Worm (Caenorhabditis elegans) whole organism, L2 larva: ENCODE data around the gene Y61A9LA.1.

Experiments used
- C34F6.9 ChIP-seq: fragments of 150-350 bp; optimal IDR thresholded peaks from 2 replicates; lab custom pipeline; 2014; ENCODE audit warnings: missing biosample characterization, missing genetic modification characterization
- F13H6.1 ChIP-seq: sonication (generic microtip); optimal IDR thresholded peaks from 2 replicates; lab custom pipeline; 2016; ENCODE audit warnings: missing genetic modification characterization, missing compliant biosample characterization
- R02D3.7 ChIP-seq: fragments of 150-350 bp; optimal IDR thresholded peaks from 2 replicates; lab custom pipeline; 2014; ENCODE audit warnings: missing biosample characterization, missing genetic modification characterization
- Y55F3AM.14 ChIP-seq: fragments of 200-800 bp; sonication (Bioruptor generic); optimal IDR thresholded peaks from 2 replicates; lab custom pipeline; 2018; ENCODE audit warnings: mild to moderate bottlenecking, missing genetic modification characterization, missing compliant biosample characterization
- ZK546.5 ChIP-seq: sonication (generic microtip); optimal IDR thresholded peaks from 2 replicates; lab custom pipeline; 2017; ENCODE audit warnings: missing biosample characterization, missing genetic modification characterization
- aly-2 ChIP-seq: fragments of 150-350 bp; optimal IDR thresholded peaks from 2 replicates; lab custom pipeline; 2014; ENCODE audit warnings: missing biosample characterization, missing genetic modification characterization
- ama-1 ChIP-seq: fragments of 150-350 bp; optimal IDR thresholded peaks from 2 replicates; lab custom pipeline; 2018; ENCODE audit warnings: inconsistent platforms
- ceh-16 ChIP-seq: fragments of 150-350 bp; optimal IDR thresholded peaks from 2 replicates; lab custom pipeline; 2014; ENCODE audit warnings: missing biosample characterization, missing genetic modification characterization
- crh-2 ChIP-seq: sonication (generic microtip); optimal IDR thresholded peaks from 2 replicates; lab custom pipeline; 2017; ENCODE audit warnings: missing biosample characterization, missing genetic modification characterization
- egl-27 ChIP-seq: sonication (generic microtip); optimal IDR thresholded peaks from 3 replicates; lab custom pipeline; 2017; ENCODE audit warnings: missing biosample characterization, missing genetic modification reagents, missing genetic modification characterization
- elt-1 ChIP-seq: fragments of 150-350 bp; optimal IDR thresholded peaks from 2 replicates; lab custom pipeline; 2014; ENCODE audit warnings: missing biosample characterization, missing genetic modification characterization
- elt-3 ChIP-seq: sonication (generic microtip); optimal IDR thresholded peaks from 2 replicates; lab custom pipeline; 2017; ENCODE audit warnings: missing biosample characterization, missing genetic modification characterization
- fos-1 ChIP-seq: fragments of 150-350 bp; optimal IDR thresholded peaks from 2 replicates; lab custom pipeline; 2014; ENCODE audit warnings: missing biosample characterization, missing genetic modification characterization
- gmeb-1 ChIP-seq: fragments of 150-350 bp; optimal IDR thresholded peaks from 2 replicates; lab custom pipeline; 2014; ENCODE audit warnings: missing biosample characterization, missing genetic modification characterization
- lin-39 ChIP-seq: fragments of 150-350 bp; optimal IDR thresholded peaks from 2 replicates; lab custom pipeline; 2014; ENCODE audit warnings: missing biosample characterization, missing genetic modification reagents, missing genetic modification characterization
- lsy-2 ChIP-seq, 2 experiments: fragments of 150-350 bp in 1 of 2; sonication (generic microtip) in 1 of 2; optimal IDR thresholded peaks; 2 replicates each; lab custom pipeline; 2014 to 2017; ENCODE audit warnings: missing biosample characterization in 2 of 2, missing genetic modification characterization in 2 of 2
- mab-5 ChIP-seq: fragments of 150-350 bp; optimal IDR thresholded peaks from 2 replicates; lab custom pipeline; 2014; ENCODE audit warnings: missing biosample characterization, missing genetic modification characterization
- mdl-1 ChIP-seq, 2 experiments: fragments of 150-350 bp in 1 of 2; sonication (generic microtip) in 1 of 2; optimal IDR thresholded peaks; 2 replicates each; lab custom pipeline; 2017; ENCODE audit warnings: missing biosample characterization in 2 of 2, missing genetic modification characterization in 2 of 2
- nhr-10 ChIP-seq: sonication (generic microtip); optimal IDR thresholded peaks from 2 replicates; lab custom pipeline; 2017; ENCODE audit warnings: missing biosample characterization, missing genetic modification characterization
- nhr-11 ChIP-seq: fragments of 150-350 bp; optimal IDR thresholded peaks from 2 replicates; lab custom pipeline; 2014; ENCODE audit warnings: missing biosample characterization, missing genetic modification characterization
- nhr-12 ChIP-seq: fragments of 150-350 bp; optimal IDR thresholded peaks from 2 replicates; lab custom pipeline; 2014; ENCODE audit warnings: missing biosample characterization, missing genetic modification characterization
- nhr-129 ChIP-seq: fragments of 150-350 bp; optimal IDR thresholded peaks from 2 replicates; lab custom pipeline; 2014; ENCODE audit warnings: missing biosample characterization, missing genetic modification characterization
- nhr-21 ChIP-seq: fragments of 150-350 bp; optimal IDR thresholded peaks from 2 replicates; lab custom pipeline; 2014; ENCODE audit warnings: missing biosample characterization, missing genetic modification characterization
- nhr-23 ChIP-seq: fragments of 150-350 bp; optimal IDR thresholded peaks from 2 replicates; lab custom pipeline; 2014; ENCODE audit warnings: missing biosample characterization, missing genetic modification reagents, missing genetic modification characterization
- nhr-237 ChIP-seq: fragments of 150-350 bp; optimal IDR thresholded peaks from 2 replicates; lab custom pipeline; 2014; ENCODE audit warnings: missing biosample characterization, missing genetic modification characterization
- nhr-25 ChIP-seq: fragments of 150-350 bp; sonication (generic microtip); optimal IDR thresholded peaks from 3 replicates; lab custom pipeline; 2014; ENCODE audit warnings: missing biosample characterization, missing genetic modification characterization
- nhr-6 ChIP-seq: fragments of 150-350 bp; optimal IDR thresholded peaks from 2 replicates; lab custom pipeline; 2014; ENCODE audit warnings: missing biosample characterization, missing genetic modification characterization
- peb-1 ChIP-seq: fragments of 150-350 bp; optimal IDR thresholded peaks from 2 replicates; lab custom pipeline; 2014; ENCODE audit warnings: missing biosample characterization, missing genetic modification characterization
- sem-4 ChIP-seq: fragments of 150-350 bp; optimal IDR thresholded peaks from 2 replicates; lab custom pipeline; 2014; ENCODE audit warnings: missing biosample characterization, missing genetic modification reagents, missing genetic modification characterization
- sma-3 ChIP-seq: sonication (generic microtip); optimal IDR thresholded peaks from 2 replicates; lab custom pipeline; 2016; ENCODE audit warnings: missing genetic modification reagents, missing genetic modification characterization, missing compliant biosample characterization
- sma-9 ChIP-seq, 2 experiments: fragments of 150-350 bp in 1 of 2; sonication (generic microtip) in 1 of 2; optimal IDR thresholded peaks; 2 replicates each; lab custom pipeline; 2014 to 2016; ENCODE audit warnings: missing genetic modification characterization in 2 of 2, mild to moderate bottlenecking in 1 of 2, missing biosample characterization in 1 of 2, missing compliant biosample characterization in 1 of 2, missing genetic modification reagents in 1 of 2, moderate library complexity in 1 of 2
- unc-39 ChIP-seq: fragments of 150-350 bp; optimal IDR thresholded peaks from 2 replicates; lab custom pipeline; 2014; ENCODE audit warnings: missing biosample characterization, missing genetic modification characterization
- unc-55 ChIP-seq: fragments of 150-350 bp; sonication (generic microtip); optimal IDR thresholded peaks from 3 replicates; lab custom pipeline; 2014; ENCODE audit warnings: missing biosample characterization, missing genetic modification reagents, missing genetic modification characterization
- ztf-4 ChIP-seq: fragments of 150-350 bp; optimal IDR thresholded peaks from 2 replicates; lab custom pipeline; 2014; ENCODE audit warnings: missing biosample characterization, missing genetic modification characterization

Gene Y61A9LA.1

ce11 chrV:4630267-4630666 lies 45.2 kb downstream of the Y61A9LA.1 start:
- TF ChIP-seq nhr-11 (tag; lab: Kevin White, UChicago), result no peak
- TF ChIP-seq fos-1 (tag; lab: Kevin White, UChicago), result peak; percentile 64
- no peak for TF ChIP-seq unc-39 (tag; lab: Kevin White, UChicago)
- no peak for TF ChIP-seq mdl-1 (tag; optimal IDR thresholded peaks at IDR 0.05; lab: Kevin White, UChicago)
- TF ChIP-seq Y55F3AM.14 (GFP tag; lab: Kevin White, UChicago), result no peak
- no peak for TF ChIP-seq nhr-129 (tag; lab: Kevin White, UChicago)
- no peak for TF ChIP-seq C34F6.9 (tag; lab: Kevin White, UChicago)

- no peak for TF ChIP-seq egl-27 (tag; lab: Kevin White, UChicago)
- TF ChIP-seq elt-3 (tag; lab: Kevin White, UChicago), result no peak
- TF ChIP-seq nhr-23 (tag; lab: Kevin White, UChicago), result no peak
- no peak for TF ChIP-seq nhr-21 (tag; lab: Kevin White, UChicago)
- TF ChIP-seq nhr-129 (tag; lab: Kevin White, UChicago), result no peak
- no peak for TF ChIP-seq C34F6.9 (tag; lab: Kevin White, UChicago)
- TF ChIP-seq crh-2 (tag; lab: Kevin White, UChicago), result no peak
- no peak for TF ChIP-seq gmeb-1 (tag; lab: Kevin White, UChicago)
- no peak for TF ChIP-seq Y55F3AM.14 (GFP tag; lab: Kevin White, UChicago)
- no peak for TF ChIP-seq unc-39 (tag; lab: Kevin White, UChicago)
- no peak for TF ChIP-seq nhr-11 (tag; lab: Kevin White, UChicago)
- TF ChIP-seq nhr-237 (tag; lab: Kevin White, UChicago), result no peak
- no peak for TF ChIP-seq elt-1 (tag; lab: Kevin White, UChicago)
- TF ChIP-seq R02D3.7, result no peak
- no peak for TF ChIP-seq nhr-10 (tag; lab: Kevin White, UChicago)
- no peak for TF ChIP-seq aly-2 (tag; lab: Kevin White, UChicago)
- no peak for TF ChIP-seq nhr-12
- no peak for TF ChIP-seq ama-1 (lab: Kevin White, UChicago)
Measured at ce11 chrV:4637153-4637552, 52.0 kb downstream of the Y61A9LA.1 start.

- TF ChIP-seq fos-1 (tag; lab: Kevin White, UChicago) (peak; percentile 52), peb-1 (tag; lab: Kevin White, UChicago) (no peak), mab-5 (tag; lab: Kevin White, UChicago) (no peak), elt-1 (tag; lab: Kevin White, UChicago) (no peak), unc-55 (GFP tag; lab: Kevin White, UChicago) (no peak), nhr-25 (tag; lab: Kevin White, UChicago) (peak; percentile 23), R02D3.7 (no peak)
Measured at ce11 chrV:4640501-4641150, 55.5 kb downstream of the Y61A9LA.1 start.

- no peak for TF ChIP-seq elt-3 (tag; lab: Kevin White, UChicago)
- peak; percentile 69 for TF ChIP-seq nhr-129 (tag; lab: Kevin White, UChicago)
- no peak for TF ChIP-seq unc-55 (GFP tag; lab: Kevin White, UChicago)
- no peak for TF ChIP-seq ceh-16
Measured at ce11 chrV:4642691-4643090, 57.6 kb downstream of the Y61A9LA.1 start, which contains the start of gene soc-1. soc-1 (plus strand) TSS chrV:4642952.

- TF ChIP-seq ZK546.5 (tag; lab: Kevin White, UChicago), result no peak
- TF ChIP-seq nhr-21 (tag; lab: Kevin White, UChicago), result peak; percentile 19
- peak; percentile 47 for TF ChIP-seq Y55F3AM.14 (GFP tag; lab: Kevin White, UChicago)
- peak; percentile 17 for TF ChIP-seq nhr-11 (tag; lab: Kevin White, UChicago)
- TF ChIP-seq ama-1 (lab: Kevin White, UChicago), result peak; percentile 79
- peak; percentile 26 for TF ChIP-seq sem-4 (tag; lab: Kevin White, UChicago)
- no peak for TF ChIP-seq ceh-16
- peak; percentile 63 for TF ChIP-seq nhr-25 (tag; lab: Kevin White, UChicago)
Measured at ce11 chrV:4647279-4647819, 62.2 kb downstream of the Y61A9LA.1 start.

- no peak for TF ChIP-seq peb-1 (tag; lab: Kevin White, UChicago)
- TF ChIP-seq nhr-237 (tag; lab: Kevin White, UChicago), result no peak
- TF ChIP-seq Y55F3AM.14 (GFP tag; lab: Kevin White, UChicago), result peak; percentile 80
- TF ChIP-seq lin-39 (tag; lab: Kevin White, UChicago), result no peak
- no peak for TF ChIP-seq nhr-25 (tag; lab: Kevin White, UChicago)
- no peak for TF ChIP-seq sma-3 (GFP tag; lab: Kevin White, UChicago)
- no peak for TF ChIP-seq nhr-6
- no peak for TF ChIP-seq aly-2 (tag; lab: Kevin White, UChicago)
- TF ChIP-seq ztf-4 (tag; lab: Kevin White, UChicago), result no peak
- no peak for TF ChIP-seq gmeb-1 (tag; lab: Kevin White, UChicago)
- peak; percentile 74 for TF ChIP-seq ama-1 (lab: Kevin White, UChicago)
- TF ChIP-seq F13H6.1 (tag; lab: Kevin White, UChicago), result peak; percentile 29
- no peak for TF ChIP-seq unc-55 (GFP tag; lab: Kevin White, UChicago)
- no peak for TF ChIP-seq mdl-1 (tag; optimal IDR thresholded peaks at IDR 0.05; lab: Kevin White, UChicago)
- no peak for TF ChIP-seq sma-9 (GFP tag; optimal IDR thresholded peaks at IDR 0.05; lab: Kevin White, UChicago)
- TF ChIP-seq sma-9 (tag; optimal IDR thresholded peaks at IDR 0.05; lab: Kevin White, UChicago), result no peak
- TF ChIP-seq egl-27 (tag; lab: Kevin White, UChicago), result no peak
- no peak for TF ChIP-seq lsy-2 (tag; optimal IDR thresholded peaks at IDR 0.05; lab: Kevin White, UChicago)
- no peak for TF ChIP-seq elt-3 (tag; lab: Kevin White, UChicago)
Measured at ce11 chrV:4647857-4648256, 62.7 kb downstream of the Y61A9LA.1 start, which contains the start of gene F41F3.3. F41F3.3 (minus strand) TSS chrV:4648239.
